Worm (Caenorhabditis elegans): Measurements from ENCODE around the gene rbm-7.

ce11 chrIII:12980770-12981169 is 49.1 kb upstream of the rbm-7 start, which contains the start of gene ZK1010.4:
- TF ChIP-seq him-1 (tag; optimal IDR thresholded peaks at IDR 0.05) (no peak), dao-5 (tag; optimal IDR thresholded peaks at IDR 0.05) (no peak)

Measured in whole organism, L4/young adult.